Worm (Caenorhabditis elegans) whole organism, L1 larva: ENCODE data around the gene pqn-80.
A peak's percentile ranks its signal among the peaks of the same experiment; 100 is the strongest.

ENCODE experiments used
- aha-1 ChIP-seq: fragments of 150-350 bp; optimal IDR thresholded peaks from 2 replicates; lab custom pipeline; 2014; ENCODE audit warnings: missing biosample characterization, missing genetic modification characterization
- alr-1 ChIP-seq: fragments of 200-800 bp; sonication (Bioruptor generic); optimal IDR thresholded peaks from 2 replicates; lab custom pipeline; 2018; ENCODE audit warnings: borderline replicate concordance, mild to moderate bottlenecking, missing genetic modification characterization, missing compliant biosample characterization
- blmp-1 ChIP-seq: fragments of 150-350 bp; optimal IDR thresholded peaks from 2 replicates; lab custom pipeline; 2014; ENCODE audit warnings: missing biosample characterization, missing genetic modification characterization
- ceh-63 ChIP-seq: fragments of 200-800 bp; sonication (Bioruptor generic); optimal IDR thresholded peaks from 2 replicates; lab custom pipeline; 2018; ENCODE audit warnings: mild to moderate bottlenecking, missing genetic modification characterization, missing compliant biosample characterization
- ceh-88 ChIP-seq: fragments of 200-800 bp; sonication (Bioruptor generic); IDR thresholded peaks from 2 replicates; pipeline ENCODE4 v1.3.6; 2022; ENCODE audit warnings: missing genetic modification characterization, missing compliant biosample characterization
- ceh-90 ChIP-seq: sonication (generic microtip); optimal IDR thresholded peaks from 2 replicates; lab custom pipeline; 2016; ENCODE audit warnings: missing genetic modification characterization, missing compliant biosample characterization
- dpl-1 ChIP-seq, 3 experiments: fragments of 150-350 bp in 2 of 3; sonication (generic microtip) in 1 of 3; optimal IDR thresholded peaks; 2 replicates each; lab custom pipeline; 2014 to 2017; ENCODE audit warnings: missing biosample characterization in 3 of 3, missing genetic modification characterization in 3 of 3, missing genetic modification reagents in 3 of 3
- efl-1 ChIP-seq, 4 experiments: fragments of 150-350 bp; optimal IDR thresholded peaks in 3 of 4; peaks in 1 of 4; 1 replicate in 1 of 4; 2 replicates in 3 of 4; lab custom pipeline; 2014; ENCODE audit warnings: missing biosample characterization in 2 of 4, missing genetic modification characterization in 2 of 4, missing genetic modification reagents in 2 of 4
- efl-3 ChIP-seq: fragments of 200-800 bp; sonication (Bioruptor generic); optimal IDR thresholded peaks from 2 replicates; lab custom pipeline; 2018; ENCODE audit warnings: mild to moderate bottlenecking, missing genetic modification characterization, missing compliant biosample characterization
- elt-3 ChIP-seq, 6 experiments: fragments of 150-350 bp in 1 of 6; sonication (generic microtip); optimal IDR thresholded peaks; 2 replicates each; lab custom pipeline; 2017 to 2018; ENCODE audit warnings: missing biosample characterization in 6 of 6, missing genetic modification characterization in 6 of 6, inconsistent platforms in 1 of 6
- fkh-10 ChIP-seq: sonication (generic microtip); optimal IDR thresholded peaks from 2 replicates; lab custom pipeline; 2017; ENCODE audit warnings: missing biosample characterization, missing genetic modification reagents, missing genetic modification characterization
- fkh-8 ChIP-seq: sonication (generic microtip); optimal IDR thresholded peaks from 2 replicates; lab custom pipeline; 2016; ENCODE audit warnings: mild to moderate bottlenecking, missing genetic modification characterization, missing compliant biosample characterization
- fos-1 ChIP-seq: fragments of 150-350 bp; optimal IDR thresholded peaks from 2 replicates; lab custom pipeline; 2014; ENCODE audit warnings: missing biosample characterization, missing genetic modification characterization
- hlh-17 ChIP-seq: fragments of 200-800 bp; sonication (Bioruptor generic); optimal IDR thresholded peaks from 2 replicates; lab custom pipeline; 2018; ENCODE audit warnings: missing genetic modification characterization, mild to moderate bottlenecking, missing compliant biosample characterization, moderate library complexity, borderline replicate concordance
- irx-1 ChIP-seq: sonication (generic microtip); optimal IDR thresholded peaks from 2 replicates; lab custom pipeline; 2016; ENCODE audit warnings: missing genetic modification characterization, missing compliant biosample characterization
- lin-15B ChIP-seq: fragments of 150-350 bp; sonication (generic microtip); optimal IDR thresholded peaks from 3 replicates; lab custom pipeline; 2014; ENCODE audit warnings: missing biosample characterization, missing genetic modification characterization
- lin-35 ChIP-seq, 2 experiments: fragments of 150-350 bp; optimal IDR thresholded peaks; 2 replicates each; lab custom pipeline; 2014; ENCODE audit warnings: missing biosample characterization in 2 of 2, missing genetic modification characterization in 2 of 2, missing genetic modification reagents in 2 of 2
- mab-9 ChIP-seq: fragments of 200-800 bp; sonication (Bioruptor generic); IDR thresholded peaks from 2 replicates; pipeline ENCODE4 v1.3.6; 2022; ENCODE audit warnings: missing genetic modification reagents, missing genetic modification characterization, missing compliant biosample characterization
- mdl-1 ChIP-seq, 2 experiments: fragments of 150-350 bp; optimal IDR thresholded peaks; 2 replicates each; lab custom pipeline; 2014 to 2017; ENCODE audit warnings: missing biosample characterization in 2 of 2, missing genetic modification characterization in 2 of 2, inconsistent platforms in 1 of 2
- nhr-237 ChIP-seq: fragments of 150-350 bp; optimal IDR thresholded peaks from 2 replicates; lab custom pipeline; 2014; ENCODE audit warnings: missing biosample characterization, missing genetic modification characterization
- nhr-28 ChIP-seq: fragments of 150-350 bp; optimal IDR thresholded peaks from 2 replicates; lab custom pipeline; 2014; ENCODE audit warnings: missing biosample characterization, missing genetic modification characterization
- nhr-71 ChIP-seq: sonication (generic microtip); optimal IDR thresholded peaks from 2 replicates; lab custom pipeline; 2016; ENCODE audit warnings: mild to moderate bottlenecking, missing genetic modification characterization, moderate library complexity, missing compliant biosample characterization
- nhr-76 ChIP-seq: sonication (generic microtip); optimal IDR thresholded peaks from 2 replicates; lab custom pipeline; 2017; ENCODE audit warnings: missing biosample characterization, missing genetic modification characterization
- nhr-77 ChIP-seq: fragments of 150-350 bp; optimal IDR thresholded peaks from 2 replicates; lab custom pipeline; 2014; ENCODE audit warnings: missing biosample characterization, missing genetic modification characterization
- nhr-85 ChIP-seq: sonication (generic microtip); peaks from one replicate; lab custom pipeline; 2016; ENCODE audit warnings: missing genetic modification characterization, inconsistent platforms, missing compliant biosample characterization
- pag-3 ChIP-seq: sonication (generic microtip); optimal IDR thresholded peaks from 2 replicates; lab custom pipeline; 2017; ENCODE audit warnings: missing genetic modification characterization, mild to moderate bottlenecking, missing compliant biosample characterization, antibody characterized with exemption, borderline replicate concordance; ENCODE audit not compliant: insufficient read depth
- pax-3 ChIP-seq: fragments of 200-800 bp; sonication (Bioruptor generic); optimal IDR thresholded peaks from 2 replicates; lab custom pipeline; 2018; ENCODE audit warnings: mild to moderate bottlenecking, missing genetic modification characterization, moderate library complexity, missing compliant biosample characterization
- sox-4 ChIP-seq: sonication (generic microtip); optimal IDR thresholded peaks from 2 replicates; lab custom pipeline; 2016; ENCODE audit warnings: missing genetic modification characterization, missing compliant biosample characterization
- sptf-1 ChIP-seq: fragments of 150-350 bp; optimal IDR thresholded peaks from 2 replicates; lab custom pipeline; 2014; ENCODE audit warnings: missing biosample characterization, missing genetic modification characterization
- sup-37 ChIP-seq: fragments of 200-800 bp; sonication (Bioruptor generic); optimal IDR thresholded peaks from 2 replicates; lab custom pipeline; 2018; ENCODE audit warnings: mild to moderate bottlenecking, missing genetic modification characterization, missing compliant biosample characterization
- tbx-2 ChIP-seq: sonication (generic microtip); optimal IDR thresholded peaks from 2 replicates; lab custom pipeline; 2016; ENCODE audit warnings: missing genetic modification characterization, missing compliant biosample characterization
- unc-130 ChIP-seq: fragments of 150-350 bp; optimal IDR thresholded peaks from 2 replicates; lab custom pipeline; 2017; ENCODE audit warnings: missing biosample characterization, missing genetic modification characterization, inconsistent platforms
- xbp-1 ChIP-seq: sonication (generic microtip); optimal IDR thresholded peaks from 2 replicates; lab custom pipeline; 2016; ENCODE audit warnings: missing genetic modification characterization, missing compliant biosample characterization
- zip-4 ChIP-seq: fragments of 200-800 bp; sonication (Bioruptor generic); optimal IDR thresholded peaks from 2 replicates; lab custom pipeline; 2018; ENCODE audit warnings: mild to moderate bottlenecking, missing genetic modification characterization, moderate library complexity, missing compliant biosample characterization

Gene pqn-80

DNA sequence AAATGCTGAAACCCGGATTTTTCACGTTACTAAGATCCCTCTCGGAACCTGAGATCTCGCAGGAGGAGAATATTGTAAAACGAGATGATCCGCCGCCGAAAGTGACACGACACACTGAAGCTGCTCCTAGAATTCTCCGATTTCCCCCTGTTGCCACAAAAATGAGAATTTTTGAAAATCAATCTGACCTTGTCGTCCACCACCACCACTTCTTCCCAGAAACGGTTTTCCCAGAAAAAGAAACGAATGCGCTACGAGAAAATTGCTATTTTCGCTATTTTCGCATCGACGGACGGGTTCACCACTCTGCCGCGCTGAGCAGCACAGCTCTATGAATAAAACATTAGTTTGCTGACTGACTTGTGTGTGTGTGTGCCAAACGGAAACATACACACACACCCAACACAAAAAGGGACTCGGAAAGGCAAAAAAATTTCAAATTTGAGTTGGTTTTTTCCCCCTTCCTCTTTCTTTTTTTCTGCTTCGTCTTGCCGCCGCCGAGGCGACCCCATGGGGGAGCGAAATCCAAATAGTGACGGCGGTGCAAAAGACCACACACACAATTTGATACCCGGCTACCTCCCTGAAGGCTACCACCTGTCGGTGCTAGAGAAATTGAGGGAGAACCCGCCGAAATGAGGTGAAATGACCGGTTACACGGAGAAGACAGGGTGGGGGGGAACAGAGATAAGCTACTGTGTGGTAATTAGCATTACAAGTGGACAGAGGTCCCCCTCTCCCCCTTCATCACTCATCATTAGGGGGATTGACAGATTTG lies 13.0 kb upstream of the pqn-80 start (continued):
- TF ChIP-seq lin-15B (tag; lab: Kevin White, UChicago) (no peak), nhr-71 (tag; lab: Kevin White, UChicago) (peak; percentile 19), hlh-17 (no peak), lin-35 (GFP tag; optimal IDR thresholded peaks at IDR 0.05; lab: Kevin White, UChicago) (no peak), unc-130 (tag; lab: Kevin White, UChicago) (no peak), ceh-63 (GFP tag; lab: Kevin White, UChicago) (no peak), elt-3 (tag; optimal IDR thresholded peaks at IDR 0.05; lab: Kevin White, UChicago) (no peak), ceh-90 (tag; lab: Kevin White, UChicago) (no peak), ceh-88 (GFP tag; lab: Robert Waterston, UW) (no peak), tbx-2 (tag; lab: Kevin White, UChicago) (peak; percentile 33), fkh-8 (tag; lab: Kevin White, UChicago) (no peak), alr-1 (tag; lab: Kevin White, UChicago) (no peak), fkh-10 (GFP tag; lab: Kevin White, UChicago) (no peak), efl-3 (GFP tag; lab: Kevin White, UChicago) (no peak), nhr-77 (tag; lab: Kevin White, UChicago) (peak; percentile 27), nhr-237 (tag; lab: Kevin White, UChicago) (no peak), pax-3 (tag; lab: Kevin White, UChicago) (no peak), aha-1 (tag; lab: Kevin White, UChicago) (no peak), nhr-28 (tag; lab: Kevin White, UChicago) (no peak), dpl-1 (GFP tag; optimal IDR thresholded peaks at IDR 0.05; lab: Kevin White, UChicago) (no peak), sptf-1 (tag; lab: Kevin White, UChicago) (no peak), mab-9 (GFP tag; lab: Robert Waterston, UW) (no peak), fos-1 (tag; lab: Kevin White, UChicago) (no peak), zip-4 (GFP tag; lab: Kevin White, UChicago) (no peak), pag-3 (tag; lab: Kevin White, UChicago) (no peak), nhr-85 (tag; lab: Kevin White, UChicago) (peak; percentile 58), efl-1 (optimal IDR thresholded peaks at IDR 0.05; lab: Kevin White, UChicago) (peak in 1 of 2 experiments; percentile 13), efl-1 (GFP tag; optimal IDR thresholded peaks at IDR 0.05 in 1 of 2; lab: Kevin White, UChicago) (peak in 1 of 2 experiments; percentile 91), xbp-1 (tag; lab: Kevin White, UChicago) (no peak), irx-1 (tag; lab: Kevin White, UChicago) (no peak), nhr-76 (tag; lab: Kevin White, UChicago) (no peak), sox-4 (tag; lab: Kevin White, UChicago) (no peak)

DNA sequence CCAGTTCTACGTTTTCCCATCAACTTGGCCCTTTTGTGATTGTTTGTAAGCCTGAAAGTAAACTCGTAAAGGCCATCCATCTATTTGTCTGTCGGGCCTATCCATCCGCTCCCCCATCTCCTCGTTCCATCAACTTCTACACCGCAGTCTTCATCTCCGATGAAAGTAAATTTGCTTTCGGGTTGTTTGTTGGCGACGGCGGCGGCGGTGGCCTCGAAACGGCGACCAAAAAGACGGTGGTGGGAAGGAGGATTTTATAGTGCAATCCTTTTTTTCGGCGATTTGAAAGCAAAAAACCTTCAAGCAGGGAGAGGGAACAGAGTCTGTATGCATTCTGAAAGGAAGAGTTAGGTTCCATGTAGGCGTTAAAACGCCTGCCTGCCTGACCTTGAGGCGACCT lies 12.2 kb upstream of the pqn-80 start:
- TF ChIP-seq blmp-1: peak; percentile 86
- no peak for TF ChIP-seq nhr-237 (tag; lab: Kevin White, UChicago)
- TF ChIP-seq nhr-77 (tag; lab: Kevin White, UChicago): no peak
- TF ChIP-seq efl-1 (optimal IDR thresholded peaks at IDR 0.05; lab: Kevin White, UChicago): no peak
- peak in 1 of 2 experiments; percentile 93 for TF ChIP-seq efl-1 (GFP tag; optimal IDR thresholded peaks at IDR 0.05 in 1 of 2; lab: Kevin White, UChicago)
- no peak for TF ChIP-seq sptf-1 (tag; lab: Kevin White, UChicago)
- TF ChIP-seq nhr-71 (tag; lab: Kevin White, UChicago): no peak
- no peak for TF ChIP-seq mdl-1 (tag; optimal IDR thresholded peaks at IDR 0.05; lab: Kevin White, UChicago)
- no peak for TF ChIP-seq sup-37
